Worm (Caenorhabditis elegans) whole organism, midembryonic: ENCODE measurements around the gene acp-6.

ENCODE experiments used
- T22C8.4 ChIP-seq: fragments of 200-800 bp; sonication (Bioruptor generic); IDR thresholded peaks from 2 replicates; pipeline ENCODE4 v1.3.6; 2022; ENCODE audit warnings: missing genetic modification characterization, missing compliant biosample characterization
- cog-1 ChIP-seq: sonication (generic microtip); optimal IDR thresholded peaks from 2 replicates; lab custom pipeline; 2016; ENCODE audit warnings: missing genetic modification characterization, missing compliant biosample characterization
- flt-1 ChIP-seq: fragments of 200-800 bp; sonication (Bioruptor generic); IDR thresholded peaks from 2 replicates; pipeline ENCODE4 v1.3.6; 2022; ENCODE audit warnings: missing genetic modification characterization, missing compliant biosample characterization
- klf-2 ChIP-seq: fragments of 200-800 bp; sonication (Bioruptor generic); conservative IDR thresholded peaks from 2 replicates; pipeline ENCODE4 v1.3.6; 2022; ENCODE audit warnings: missing genetic modification reagents, missing genetic modification characterization, missing compliant biosample characterization
- med-1 ChIP-seq: sonication (generic microtip); optimal IDR thresholded peaks from 2 replicates; lab custom pipeline; 2017; ENCODE audit warnings: missing genetic modification characterization, mild to moderate bottlenecking, missing compliant biosample characterization, antibody characterized with exemption, missing genetic modification reagents; ENCODE audit not compliant: insufficient read depth
- ref-1 ChIP-seq: fragments of 200-800 bp; sonication (Bioruptor generic); conservative IDR thresholded peaks from 2 replicates; pipeline ENCODE4 v1.3.6; 2022; ENCODE audit warnings: missing genetic modification reagents, missing genetic modification characterization, missing compliant biosample characterization
- tab-1 ChIP-seq: fragments of 200-800 bp; sonication (Bioruptor generic); IDR thresholded peaks from 2 replicates; pipeline ENCODE4 v1.3.6; 2022; ENCODE audit warnings: missing genetic modification characterization, missing compliant biosample characterization
- ztf-23 ChIP-seq: fragments of 200-800 bp; sonication (Bioruptor generic); IDR thresholded peaks from 2 replicates; pipeline ENCODE4 v1.3.6; 2022; ENCODE audit warnings: missing genetic modification reagents, missing genetic modification characterization, missing compliant biosample characterization

DNA sequence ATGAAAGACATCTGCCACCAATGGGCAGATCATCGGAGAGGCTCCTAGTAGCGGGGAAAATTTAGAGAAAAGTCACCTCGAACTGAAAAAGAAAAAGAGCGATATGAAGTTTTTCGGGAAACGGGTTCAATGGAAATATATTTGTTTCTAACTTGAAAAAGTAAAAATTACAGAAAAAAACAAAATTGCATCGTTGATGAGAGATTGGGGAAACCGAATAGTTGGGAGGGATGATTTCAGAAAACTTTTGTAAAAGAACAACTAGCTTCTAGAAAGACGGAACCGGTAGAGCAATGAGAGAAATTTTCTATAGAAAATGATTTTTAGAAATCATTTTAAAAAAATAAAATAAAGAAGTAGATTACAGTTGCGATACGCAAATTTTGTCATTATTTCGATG lies 47.5 kb downstream of the acp-6 start:
- TF ChIP-seq med-1 (GFP tag; lab: Kevin White, UChicago) (no peak), T22C8.4 (no peak), ztf-23 (no peak), flt-1 (no peak), cog-1 (tag; lab: Kevin White, UChicago) (no peak), klf-2 (GFP tag; lab: Robert Waterston, UW) (no peak), ref-1 (GFP tag; lab: Robert Waterston, UW) (no peak), tab-1 (GFP tag; lab: Robert Waterston, UW) (no peak)
